Worm (Caenorhabditis elegans): Measurements from ENCODE around the gene nhr-199.

DNA sequence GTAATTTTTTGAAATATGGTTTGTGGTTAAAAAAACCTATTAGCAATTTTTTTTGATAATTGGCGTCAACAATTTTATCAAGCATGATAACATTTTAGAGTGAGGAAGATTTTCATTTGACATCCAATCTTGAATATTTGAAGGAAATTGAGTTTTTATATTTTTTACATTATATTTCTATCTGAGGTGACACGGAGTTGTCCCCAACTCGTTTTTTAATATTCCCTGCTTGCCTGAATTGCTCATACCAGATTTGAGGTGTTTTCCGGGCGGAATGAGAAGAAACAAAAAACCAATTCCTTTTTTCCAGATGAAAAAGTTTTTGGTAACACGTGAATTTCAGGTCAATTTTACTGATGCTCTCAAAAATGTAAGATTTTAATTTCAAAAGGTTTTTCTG lies 19.9 kb upstream of the nhr-199 start, which contains the start of gene Y6E2A.7:
- no peak for TF ChIP-seq zip-8 (tag; optimal IDR thresholded peaks at IDR 0.05)
- TF ChIP-seq nhr-237 (tag; optimal IDR thresholded peaks at IDR 0.05): no peak
- TF ChIP-seq ham-2 (GFP tag; optimal IDR thresholded peaks at IDR 0.05): no peak
- TF ChIP-seq nhr-12 (tag; optimal IDR thresholded peaks at IDR 0.05): no peak
- no peak for TF ChIP-seq cnd-1 (tag; optimal IDR thresholded peaks at IDR 0.05)
- TF ChIP-seq lsy-2 (tag; optimal IDR thresholded peaks at IDR 0.05): no peak
- TF ChIP-seq nhr-76 (tag; optimal IDR thresholded peaks at IDR 0.05): no peak

Measured in whole organism, mixed stage, embryonic.